Worm (Caenorhabditis elegans) whole organism, L3 larva: Measurements from ENCODE around the gene sdc-2.

Experiments
- egl-27 ChIP-seq: sonication (generic microtip); optimal IDR thresholded peaks from 4 replicates; lab custom pipeline; 2017; ENCODE audit warnings: missing biosample characterization, missing genetic modification reagents, missing genetic modification characterization
- elt-3 ChIP-seq, 3 experiments: fragments of 150-350 bp in 1 of 3; sonication (generic microtip) in 2 of 3; optimal IDR thresholded peaks; 2 replicates in 2 of 3; 4 replicates in 1 of 3; lab custom pipeline; 2014 to 2017; ENCODE audit warnings: missing biosample characterization in 3 of 3, missing genetic modification characterization in 3 of 3
- eor-1 ChIP-seq, 2 experiments: fragments of 150-350 bp; optimal IDR thresholded peaks; 2 replicates each; lab custom pipeline; 2014 to 2018; ENCODE audit warnings: missing biosample characterization in 2 of 2, missing genetic modification characterization in 2 of 2
- fkh-10 ChIP-seq: sonication (generic microtip); optimal IDR thresholded peaks from 2 replicates; lab custom pipeline; 2017; ENCODE audit warnings: missing biosample characterization, missing genetic modification reagents, missing genetic modification characterization
- fos-1 ChIP-seq: fragments of 150-350 bp; optimal IDR thresholded peaks from 2 replicates; lab custom pipeline; 2014; ENCODE audit warnings: missing biosample characterization, missing genetic modification characterization
- nhr-11 ChIP-seq: fragments of 150-350 bp; optimal IDR thresholded peaks from 2 replicates; lab custom pipeline; 2014; ENCODE audit warnings: missing biosample characterization, missing genetic modification characterization
- nhr-12 ChIP-seq: fragments of 150-350 bp; optimal IDR thresholded peaks from 2 replicates; lab custom pipeline; 2014; ENCODE audit warnings: missing biosample characterization, missing genetic modification characterization
- nhr-77 ChIP-seq: fragments of 150-350 bp; optimal IDR thresholded peaks from 2 replicates; lab custom pipeline; 2014; ENCODE audit warnings: missing biosample characterization, missing genetic modification characterization
- pha-4 ChIP-seq: fragments of 150-350 bp; optimal IDR thresholded peaks from 2 replicates; lab custom pipeline; 2014; ENCODE audit warnings: missing biosample characterization, missing genetic modification reagents, missing genetic modification characterization
- pqm-1 ChIP-seq: fragments of 150-350 bp; optimal IDR thresholded peaks from 2 replicates; lab custom pipeline; 2017; ENCODE audit warnings: missing biosample characterization, missing genetic modification characterization, inconsistent platforms
- tbx-2 ChIP-seq: sonication (generic microtip); optimal IDR thresholded peaks from 2 replicates; lab custom pipeline; 2016; ENCODE audit warnings: mild to moderate bottlenecking, missing genetic modification characterization, missing compliant biosample characterization
- unc-39 ChIP-seq: sonication (generic microtip); optimal IDR thresholded peaks from 4 replicates; lab custom pipeline; 2017; ENCODE audit warnings: missing biosample characterization, missing genetic modification characterization
- unc-62 ChIP-seq: fragments of 150-350 bp; sonication (generic microtip); optimal IDR thresholded peaks from 4 replicates; lab custom pipeline; 2014; ENCODE audit warnings: missing biosample characterization, missing genetic modification reagents, missing genetic modification characterization
- ztf-11 ChIP-seq: fragments of 150-350 bp; optimal IDR thresholded peaks from 2 replicates; lab custom pipeline; 2014; ENCODE audit warnings: missing biosample characterization, missing genetic modification characterization

ce11 chrX:11569744-11570359, 47.3 kb downstream of the sdc-2 start:
- TF ChIP-seq unc-39: no peak
- no peak for TF ChIP-seq ztf-11 (tag; lab: Kevin White, UChicago)
- no peak for TF ChIP-seq pqm-1 (tag; lab: Kevin White, UChicago)
- peak; percentile 71 for TF ChIP-seq fkh-10 (GFP tag; lab: Kevin White, UChicago)
- TF ChIP-seq tbx-2 (tag; lab: Kevin White, UChicago): no peak
- TF ChIP-seq fos-1: no peak
- TF ChIP-seq egl-27 (tag; lab: Kevin White, UChicago): no peak
- no peak for TF ChIP-seq pha-4 (tag; lab: Kevin White, UChicago)
- no peak for TF ChIP-seq eor-1 (tag; optimal IDR thresholded peaks at IDR 0.05; lab: Kevin White, UChicago)
- TF ChIP-seq nhr-11 (tag; lab: Kevin White, UChicago): no peak
- no peak for TF ChIP-seq unc-62 (GFP tag; lab: Kevin White, UChicago)
- no peak for TF ChIP-seq nhr-77 (tag; lab: Kevin White, UChicago)
- no peak for TF ChIP-seq nhr-12 (tag; lab: Kevin White, UChicago)
- no peak for TF ChIP-seq elt-3 (tag; optimal IDR thresholded peaks at IDR 0.05; lab: Kevin White, UChicago)
